Worm (Caenorhabditis elegans): ENCODE results near the gene T09F3.4.

- TF ChIP-seq tbx-11 (GFP tag; IDR thresholded peaks at IDR 0.05) = no peak
- no peak for TF ChIP-seq ceh-13 (GFP tag; optimal IDR thresholded peaks at IDR 0.05)
- TF ChIP-seq hmbx-1 (tag; optimal IDR thresholded peaks at IDR 0.05) = no peak
- TF ChIP-seq flt-1 (GFP tag; IDR thresholded peaks at IDR 0.05) = no peak
- no peak for TF ChIP-seq ama-1 (optimal IDR thresholded peaks at IDR 0.05)
- no peak for TF ChIP-seq hmg-4 (GFP tag; optimal IDR thresholded peaks at IDR 0.05)
- TF ChIP-seq sea-1 (GFP tag; conservative IDR thresholded peaks at IDR 0.05) = no peak
- no peak for TF ChIP-seq aly-1 (tag; optimal IDR thresholded peaks at IDR 0.05)
Measured at ce11 chrII:10389038-10389437, 6.5 kb upstream of the T09F3.4 start.

Measured in whole organism, early embryonic.